Worm (Caenorhabditis elegans): ENCODE measurements around the gene BE10.5.

The BE10.5 gene

DNA sequence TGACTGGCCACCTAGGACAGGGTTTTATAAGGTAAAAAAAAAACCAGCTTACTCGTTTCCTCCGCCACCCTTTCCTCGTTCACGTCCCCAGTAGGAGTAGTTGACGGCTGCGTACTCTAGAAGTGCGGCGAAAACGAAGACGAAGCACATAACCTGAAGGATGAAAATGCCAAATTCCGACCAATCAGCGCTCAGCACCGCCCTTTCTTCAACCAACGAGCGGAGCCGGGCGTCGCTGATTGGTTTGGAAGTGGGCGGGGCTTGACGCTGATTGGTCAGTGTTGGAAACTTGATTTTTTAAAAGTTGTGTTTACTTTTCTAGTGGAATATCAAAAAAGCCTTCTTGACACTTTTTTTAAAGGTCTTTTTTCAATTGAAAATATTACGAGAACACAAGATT, 32.9 kb downstream of the BE10.5 start:
- peak; percentile 87 for TF ChIP-seq nfya-1 (tag; optimal IDR thresholded peaks at IDR 0.05; ENCODE audit: insufficient read depth)
- TF ChIP-seq sea-2 (GFP tag; optimal IDR thresholded peaks at IDR 0.05), result no peak

DNA sequence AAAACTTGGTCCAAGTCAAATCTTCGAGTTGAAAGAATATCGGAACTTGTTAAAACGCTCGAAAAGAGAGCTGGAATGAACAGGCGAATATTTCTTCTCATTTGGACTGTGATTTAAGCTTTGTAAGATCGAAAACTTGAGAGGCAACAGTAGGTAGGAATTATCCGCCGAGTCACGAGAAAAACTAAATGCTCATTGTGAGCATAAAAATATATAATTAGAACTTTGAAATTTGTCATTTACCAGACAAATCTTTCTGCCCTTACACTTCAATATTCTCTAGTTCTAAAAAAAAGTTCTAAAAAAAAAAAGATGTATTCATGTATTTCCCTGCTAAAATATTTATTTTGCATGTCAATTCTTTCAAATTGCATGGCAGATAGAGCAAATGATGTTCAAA, 42.4 kb downstream of the BE10.5 start, which contains the start of the genes irld-19 and irld-61:
irld-19 (minus strand) TSS at position 101 of the 400 bp plus-strand sequence.
irld-61 (plus strand) TSS at position 313 of the 400 bp plus-strand sequence.
- TF ChIP-seq lin-15B (tag; optimal IDR thresholded peaks at IDR 0.05) (no peak), zag-1 (tag; optimal IDR thresholded peaks at IDR 0.05) (no peak), hmg-11 (tag; optimal IDR thresholded peaks at IDR 0.05) (no peak), ceh-16 (tag; optimal IDR thresholded peaks at IDR 0.05) (no peak), unc-39 (tag; optimal IDR thresholded peaks at IDR 0.05) (no peak), fos-1 (tag; optimal IDR thresholded peaks at IDR 0.05) (no peak), nhr-77 (tag; optimal IDR thresholded peaks at IDR 0.05) (no peak), ceh-9 (tag; optimal IDR thresholded peaks at IDR 0.05) (no peak), elt-1 (tag; optimal IDR thresholded peaks at IDR 0.05) (no peak), elt-2 (tag; optimal IDR thresholded peaks at IDR 0.05) (no peak)

DNA sequence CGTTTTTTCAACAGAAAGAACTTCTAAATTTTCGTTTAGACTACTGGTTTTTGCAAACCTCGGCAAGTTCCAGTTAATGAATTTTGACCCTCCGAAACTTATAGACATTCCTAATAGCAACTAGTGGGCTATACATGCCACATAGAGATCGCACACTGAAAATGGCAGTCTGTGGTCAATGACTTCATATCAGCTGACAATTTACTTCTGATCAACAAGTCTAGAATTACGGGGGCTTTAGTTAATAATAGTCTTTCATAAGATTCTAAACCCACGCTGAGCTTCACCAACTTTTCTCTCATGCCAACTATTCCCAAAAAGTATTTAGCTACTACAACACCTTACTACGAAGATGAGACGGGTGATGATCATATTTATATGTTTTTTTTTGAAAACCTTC, 49.2 kb downstream of the BE10.5 start, which contains the start of gene srw-9:
srw-9 (plus strand) TSS at position 301 of the 400 bp plus-strand sequence.
- no peak for TF ChIP-seq hmg-11 (tag; optimal IDR thresholded peaks at IDR 0.05)
- TF ChIP-seq ztf-4 (tag; optimal IDR thresholded peaks at IDR 0.05), result no peak
- no peak for TF ChIP-seq ceh-16 (tag; optimal IDR thresholded peaks at IDR 0.05)
